Worm (Caenorhabditis elegans): ENCODE data around the gene cyn-10.
A peak's percentile ranks its signal among the peaks of the same experiment; 100 is the strongest.

- no peak for TF ChIP-seq duxl-1 (tag; optimal IDR thresholded peaks at IDR 0.05; ENCODE audit: poor library complexity)
- no peak for TF ChIP-seq daf-19 (GFP tag; conservative IDR thresholded peaks at IDR 0.05)
- no peak for TF ChIP-seq nhr-6 (tag; optimal IDR thresholded peaks at IDR 0.05)
- TF ChIP-seq unc-130 (GFP tag; optimal IDR thresholded peaks at IDR 0.05) = no peak
- no peak for TF ChIP-seq egl-27 (tag; optimal IDR thresholded peaks at IDR 0.05)
- TF ChIP-seq ceh-28 (tag; optimal IDR thresholded peaks at IDR 0.05) = no peak
- peak; percentile 0 for TF ChIP-seq nhr-77 (tag; optimal IDR thresholded peaks at IDR 0.05)
- no peak for TF ChIP-seq hif-1 (tag; optimal IDR thresholded peaks at IDR 0.05)
Observed at ce11 chrII:6927603-6928002, 14.4 kb upstream of the cyn-10 start, which contains the start of gene F22D3.4.
